Fruit fly (Drosophila melanogaster) whole organism, embryonic: ENCODE data around the gene elgi.

Experiments used
- CG2116 ChIP-seq: fragments of 200-800 bp; sonication (Bioruptor generic); optimal IDR thresholded peaks from 3 replicates; lab custom pipeline; 2018; ENCODE audit warnings: missing biosample characterization, mild to moderate bottlenecking, missing genetic modification characterization
- CG30403 ChIP-seq: fragments of 200-800 bp; sonication (Bioruptor generic); optimal IDR thresholded peaks from 3 replicates; lab custom pipeline; 2016; ENCODE audit warnings: missing biosample characterization, missing genetic modification characterization
- CG32767 ChIP-seq: fragments of 200-800 bp; sonication (Bioruptor generic); IDR thresholded peaks from 2 replicates; pipeline ENCODE4 v1.3.6; 2022; ENCODE audit warnings: missing biosample characterization, missing genetic modification characterization
- CG5180 ChIP-seq: fragments of 200-800 bp; sonication (Bioruptor generic); optimal IDR thresholded peaks from 3 replicates; lab custom pipeline; 2017; ENCODE audit warnings: missing biosample characterization, missing genetic modification characterization, mild to moderate bottlenecking, moderate library complexity, missing genetic modification reagents
- CG8765 ChIP-seq: fragments of 200-800 bp; sonication (Bioruptor generic); IDR thresholded peaks from 2 replicates; pipeline ENCODE4 v1.3.6; 2022; ENCODE audit warnings: missing biosample characterization, missing genetic modification characterization
- cato ChIP-seq: fragments of 200-800 bp; sonication (Bioruptor generic); optimal IDR thresholded peaks from 2 replicates; lab custom pipeline; 2016; ENCODE audit warnings: missing biosample characterization, missing genetic modification characterization, borderline replicate concordance
- kay ChIP-seq: fragments of 200-800 bp; sonication (Bioruptor generic); optimal IDR thresholded peaks from 2 replicates; lab custom pipeline; 2016; ENCODE audit warnings: missing biosample characterization, missing genetic modification characterization
- pros ChIP-seq: fragments of 200-800 bp; sonication (Bioruptor generic); optimal IDR thresholded peaks from 3 replicates; lab custom pipeline; 2019; ENCODE audit warnings: missing biosample characterization, mild to moderate bottlenecking, missing genetic modification characterization, moderate library complexity
- ranshi ChIP-seq: fragments of 200-800 bp; sonication (Bioruptor generic); IDR thresholded peaks from 2 replicates; pipeline ENCODE4 v1.3.6; 2022; ENCODE audit warnings: missing biosample characterization, missing genetic modification characterization
- zen2 ChIP-seq: fragments of 200-800 bp; sonication (Bioruptor generic); IDR thresholded peaks from 3 replicates; pipeline ENCODE4 v1.3.6; 2022; ENCODE audit warnings: missing biosample characterization, missing genetic modification characterization; ENCODE audit not compliant: partially characterized antibody

DNA sequence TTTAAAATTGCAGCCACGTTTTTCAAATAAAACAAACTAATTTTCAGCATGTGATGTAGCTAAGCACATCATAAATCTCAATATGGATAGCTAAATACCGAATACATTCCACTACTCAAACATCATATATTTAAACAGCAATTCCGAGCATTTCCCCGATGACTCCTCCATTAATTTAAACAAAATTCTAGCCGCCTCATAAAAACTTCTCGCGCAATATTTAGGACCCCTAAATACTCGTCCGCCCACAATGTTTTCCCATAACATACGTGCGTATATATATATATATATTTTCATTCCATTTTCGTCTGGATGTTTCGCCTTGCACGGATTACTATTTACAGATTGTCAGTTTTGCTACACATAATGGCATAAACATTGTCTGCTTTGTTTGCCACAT lies 39.7 kb downstream of the elgi start:
- TF ChIP-seq CG32767 (GFP tag; lab: Robert Waterston, UW) (no peak), pros (GFP tag; lab: Kevin White, UChicago) (no peak), CG30403 (GFP tag; lab: Kevin White, UChicago) (no peak), ranshi (GFP tag; lab: Robert Waterston, UW) (no peak), CG8765 (GFP tag; lab: Robert Waterston, UW) (no peak), zen2 (GFP tag; lab: Robert Waterston, UW) (no peak), kay (no peak), CG2116 (GFP tag; lab: Kevin White, UChicago) (no peak), CG5180 (GFP tag; lab: Kevin White, UChicago) (no peak), cato (GFP tag; lab: Kevin White, UChicago) (no peak)
